Worm (Caenorhabditis elegans) whole organism, mixed stage, embryonic: ENCODE measurements around the gene cubn-1.

Experiments
- blmp-1 ChIP-seq: fragments of 150-350 bp; optimal IDR thresholded peaks from 2 replicates; lab custom pipeline; 2014; ENCODE audit warnings: missing biosample characterization, missing genetic modification characterization
- ceh-83 ChIP-seq: fragments of 200-800 bp; sonication (Bioruptor generic); optimal IDR thresholded peaks from 2 replicates; lab custom pipeline; 2018; ENCODE audit warnings: mild to moderate bottlenecking, missing genetic modification characterization, missing compliant biosample characterization
- ces-1 ChIP-seq: fragments of 150-350 bp; optimal IDR thresholded peaks from 2 replicates; lab custom pipeline; 2014; ENCODE audit warnings: missing biosample characterization, missing genetic modification reagents, missing genetic modification characterization
- elt-1 ChIP-seq: sonication (generic microtip); optimal IDR thresholded peaks from 2 replicates; lab custom pipeline; 2017; ENCODE audit warnings: missing genetic modification characterization, mild to moderate bottlenecking, missing compliant biosample characterization, antibody characterized with exemption, moderate library complexity, borderline replicate concordance; ENCODE audit not compliant: insufficient read depth
- ham-2 ChIP-seq: fragments of 200-800 bp; sonication (Bioruptor generic); optimal IDR thresholded peaks from 2 replicates; lab custom pipeline; 2018; ENCODE audit warnings: mild to moderate bottlenecking, missing genetic modification characterization, missing compliant biosample characterization
- lsy-2 ChIP-seq: fragments of 150-350 bp; optimal IDR thresholded peaks from 2 replicates; lab custom pipeline; 2014; ENCODE audit warnings: missing biosample characterization, missing genetic modification characterization
- mep-1 ChIP-seq: fragments of 150-350 bp; optimal IDR thresholded peaks from 2 replicates; lab custom pipeline; 2017; ENCODE audit warnings: missing biosample characterization, missing genetic modification reagents, missing genetic modification characterization, inconsistent platforms
- nhr-12 ChIP-seq: fragments of 150-350 bp; optimal IDR thresholded peaks from 2 replicates; lab custom pipeline; 2014; ENCODE audit warnings: missing biosample characterization, missing genetic modification characterization
- nhr-237 ChIP-seq: fragments of 150-350 bp; optimal IDR thresholded peaks from 2 replicates; lab custom pipeline; 2014; ENCODE audit warnings: missing biosample characterization, missing genetic modification characterization
- nhr-28 ChIP-seq: fragments of 150-350 bp; optimal IDR thresholded peaks from 2 replicates; lab custom pipeline; 2014; ENCODE audit warnings: missing biosample characterization, missing genetic modification characterization
- sptf-1 ChIP-seq: sonication (generic microtip); optimal IDR thresholded peaks from 2 replicates; lab custom pipeline; 2017; ENCODE audit warnings: mild to moderate bottlenecking, missing genetic modification characterization, moderate library complexity, missing compliant biosample characterization
- unc-39 ChIP-seq: fragments of 150-350 bp; optimal IDR thresholded peaks from 2 replicates; lab custom pipeline; 2014; ENCODE audit warnings: missing biosample characterization, missing genetic modification characterization
- unc-62 ChIP-seq: fragments of 150-350 bp; optimal IDR thresholded peaks from 2 replicates; lab custom pipeline; 2014; ENCODE audit warnings: missing biosample characterization, missing genetic modification reagents, missing genetic modification characterization
- ztf-11 ChIP-seq: fragments of 150-350 bp; optimal IDR thresholded peaks from 2 replicates; lab custom pipeline; 2014; ENCODE audit warnings: missing biosample characterization, missing genetic modification characterization

DNA sequence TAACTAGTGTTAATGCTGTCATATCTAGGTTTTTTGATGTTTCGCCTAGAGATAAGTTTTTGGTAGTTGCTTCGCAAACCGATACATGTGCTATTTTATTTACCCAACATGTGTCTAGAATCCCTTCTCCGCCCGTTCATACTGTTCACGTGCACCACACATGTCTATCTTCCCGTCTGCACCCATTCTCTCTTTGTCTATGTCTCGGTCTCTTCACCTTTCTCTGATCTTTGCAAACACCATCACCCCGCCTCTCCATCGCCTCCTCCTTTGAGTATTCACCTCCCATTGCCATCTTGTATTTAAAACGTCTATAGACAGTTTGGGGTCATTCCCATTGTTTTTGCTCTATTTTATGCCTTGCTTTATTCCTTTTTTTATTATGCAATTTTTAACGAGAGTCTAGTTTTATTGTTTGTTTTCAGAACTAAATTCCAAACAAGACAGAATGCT lies 26.1 kb downstream of the cubn-1 start, which contains the start of gene F56H9.2:
- peak; percentile 25 for TF ChIP-seq unc-62 (GFP tag; lab: Kevin White, UChicago)
- no peak for TF ChIP-seq ztf-11 (tag; lab: Kevin White, UChicago)
- TF ChIP-seq sptf-1 (tag; lab: Kevin White, UChicago): no peak
- no peak for TF ChIP-seq blmp-1 (tag; lab: Kevin White, UChicago)
- no peak for TF ChIP-seq unc-39
- no peak for TF ChIP-seq nhr-237 (tag; lab: Kevin White, UChicago)
- TF ChIP-seq ham-2 (GFP tag; lab: Kevin White, UChicago): no peak
- TF ChIP-seq ceh-83 (GFP tag; lab: Kevin White, UChicago): no peak
- peak; percentile 18 for TF ChIP-seq lsy-2
- no peak for TF ChIP-seq elt-1
- TF ChIP-seq nhr-28 (tag; lab: Kevin White, UChicago): no peak
- no peak for TF ChIP-seq nhr-12 (tag; lab: Kevin White, UChicago)
- peak; percentile 4 for TF ChIP-seq mep-1 (tag; lab: Kevin White, UChicago)
- no peak for TF ChIP-seq ces-1
